Fruit fly (Drosophila melanogaster) whole organism, wandering third instar larva: Measurements from ENCODE around the gene CG15042.

Experiments
- Abd-B ChIP-seq: fragments of >200 bp; optimal IDR thresholded peaks from 2 replicates; lab custom pipeline; 2017; ENCODE audit warnings: missing biosample characterization, missing genetic modification characterization
- CG32264 ChIP-seq: fragments of 200-800 bp; sonication (Bioruptor generic); optimal IDR thresholded peaks from 2 replicates; lab custom pipeline; 2016; ENCODE audit warnings: missing biosample characterization, missing genetic modification characterization
- CG9705 ChIP-seq: fragments of 200-800 bp; sonication (Bioruptor generic); optimal IDR thresholded peaks from 2 replicates; lab custom pipeline; 2018; ENCODE audit warnings: missing biosample characterization, mild to moderate bottlenecking, missing genetic modification characterization
- CrebA ChIP-seq: fragments of 200-800 bp; sonication (Bioruptor generic); optimal IDR thresholded peaks from 2 replicates; lab custom pipeline; 2016; ENCODE audit warnings: missing biosample characterization, mild to moderate bottlenecking, missing genetic modification characterization, borderline replicate concordance
- Dfd ChIP-seq: fragments of >200 bp; optimal IDR thresholded peaks from 2 replicates; lab custom pipeline; 2017; ENCODE audit warnings: missing biosample characterization, missing genetic modification characterization
- Dif ChIP-seq: fragments of 200-275, 200-300 bp; sonication (Bioruptor generic); optimal IDR thresholded peaks from 2 replicates; lab custom pipeline; 2018; ENCODE audit warnings: missing biosample characterization, missing genetic modification characterization; ENCODE audit not compliant: partially characterized antibody
- GATAd ChIP-seq: sonication (Bioruptor generic); optimal IDR thresholded peaks from 2 replicates; lab custom pipeline; 2016; ENCODE audit warnings: missing biosample characterization, missing genetic modification characterization
- HLH106 ChIP-seq: fragments of 200-800 bp; optimal IDR thresholded peaks from 3 replicates; lab custom pipeline; 2019; ENCODE audit warnings: missing biosample characterization, mild to moderate bottlenecking, missing genetic modification characterization, moderate library complexity
- Hnf4 ChIP-seq: fragments of 200-800 bp; sonication (Bioruptor generic); optimal IDR thresholded peaks from 2 replicates; lab custom pipeline; 2016; ENCODE audit warnings: missing biosample characterization, mild to moderate bottlenecking, missing genetic modification characterization
- Hr78 ChIP-seq: fragments of >200 bp; optimal IDR thresholded peaks from 2 replicates; lab custom pipeline; 2017; ENCODE audit warnings: missing biosample characterization, missing genetic modification characterization
- Hr83 ChIP-seq: fragments of 200-300 bp; sonication (Bioruptor generic); optimal IDR thresholded peaks from 2 replicates; lab custom pipeline; 2016; ENCODE audit warnings: missing biosample characterization, mild to moderate bottlenecking, missing genetic modification characterization, moderate library complexity; ENCODE audit not compliant: poor library complexity, severe bottlenecking
- Jra ChIP-seq: sonication (Bioruptor generic); optimal IDR thresholded peaks from 2 replicates; lab custom pipeline; 2016; ENCODE audit warnings: missing biosample characterization, missing genetic modification characterization
- Mio ChIP-seq: sonication (Bioruptor generic); optimal IDR thresholded peaks from 2 replicates; lab custom pipeline; 2016; ENCODE audit warnings: missing biosample characterization, missing genetic modification characterization
- Myc ChIP-seq: fragments of >200 bp; optimal IDR thresholded peaks from 2 replicates; lab custom pipeline; 2017
- N ChIP-seq: fragments of >200 bp; optimal IDR thresholded peaks from 2 replicates; lab custom pipeline; 2018; ENCODE audit warnings: missing biosample characterization, missing external identifiers, missing genetic modification characterization
- OdsH ChIP-seq: fragments of 200-800 bp; sonication (Bioruptor generic); optimal IDR thresholded peaks from 2 replicates; lab custom pipeline; 2016; ENCODE audit warnings: missing biosample characterization, mild to moderate bottlenecking, missing genetic modification characterization
- Rel ChIP-seq, 2 experiments: fragments of 200-800 bp; sonication (Bioruptor generic) in 1 of 2; optimal IDR thresholded peaks; 2 replicates in 1 of 2; 3 replicates in 1 of 2; lab custom pipeline; 2016 to 2019; ENCODE audit warnings: mild to moderate bottlenecking in 2 of 2, missing biosample characterization in 2 of 2, missing genetic modification characterization in 2 of 2, moderate library complexity in 1 of 2
- Sp1 ChIP-seq: fragments of 200-800 bp; sonication (Bioruptor generic); optimal IDR thresholded peaks from 3 replicates; lab custom pipeline; 2019; ENCODE audit warnings: missing biosample characterization, mild to moderate bottlenecking, missing genetic modification characterization, moderate library complexity
- Vsx2 ChIP-seq: fragments of 200-300, 225-300 bp; sonication (Bioruptor generic); optimal IDR thresholded peaks from 2 replicates; lab custom pipeline; 2018; ENCODE audit warnings: missing biosample characterization, missing genetic modification characterization; ENCODE audit not compliant: partially characterized antibody
- br ChIP-seq: fragments of 200-800 bp; sonication (Bioruptor generic); optimal IDR thresholded peaks from 2 replicates; lab custom pipeline; 2016; ENCODE audit warnings: missing biosample characterization, missing genetic modification characterization
- brk ChIP-seq: fragments of 200-800 bp; sonication (Bioruptor generic); optimal IDR thresholded peaks from 2 replicates; lab custom pipeline; 2016; ENCODE audit warnings: missing biosample characterization, mild to moderate bottlenecking, missing genetic modification characterization
- dl ChIP-seq, 2 experiments: fragments of 175-275, 200-275 bp in 1 of 2; fragments of 200-275 bp in 1 of 2; sonication (Bioruptor generic); optimal IDR thresholded peaks; lab custom pipeline; 2018; ENCODE audit warnings: mild to moderate bottlenecking in 2 of 2, missing biosample characterization in 2 of 2, missing genetic modification characterization in 2 of 2, moderate library complexity in 2 of 2; ENCODE audit not compliant: partially characterized antibody in 2 of 2, insufficient read depth in 1 of 2
- dmrt93B ChIP-seq: fragments of 200-800 bp; sonication (Bioruptor generic); optimal IDR thresholded peaks from 2 replicates; lab custom pipeline; 2018; ENCODE audit warnings: missing biosample characterization, mild to moderate bottlenecking, missing genetic modification characterization
- dsf ChIP-seq: sonication (Bioruptor generic); optimal IDR thresholded peaks from 2 replicates; lab custom pipeline; 2016; ENCODE audit warnings: missing biosample characterization, missing genetic modification characterization, borderline replicate concordance
- ey ChIP-seq: fragments of 200-800 bp; sonication (Bioruptor generic); optimal IDR thresholded peaks from 2 replicates; lab custom pipeline; 2016; ENCODE audit warnings: missing biosample characterization, missing genetic modification characterization
- foxo ChIP-seq, 2 experiments: fragments of 200-800 bp; sonication (Bioruptor generic); optimal IDR thresholded peaks; 2 replicates in 1 of 2; 3 replicates in 1 of 2; lab custom pipeline; 2016 to 2017; ENCODE audit warnings: missing biosample characterization in 2 of 2, missing genetic modification characterization in 2 of 2
- fru ChIP-seq: fragments of 200-800 bp; sonication (Bioruptor generic); optimal IDR thresholded peaks from 3 replicates; lab custom pipeline; 2016; ENCODE audit warnings: missing biosample characterization, mild to moderate bottlenecking, missing genetic modification characterization
- h ChIP-seq: fragments of 200-800 bp; sonication (Bioruptor generic); optimal IDR thresholded peaks from 3 replicates; lab custom pipeline; 2016; ENCODE audit warnings: missing biosample characterization, mild to moderate bottlenecking, missing genetic modification characterization
- jim ChIP-seq: fragments of 175-275, 200-325 bp; sonication (Bioruptor generic); optimal IDR thresholded peaks from 2 replicates; lab custom pipeline; 2016; ENCODE audit warnings: missing biosample characterization, mild to moderate bottlenecking, missing genetic modification characterization
- lola ChIP-seq: fragments of >200 bp; optimal IDR thresholded peaks from 2 replicates; lab custom pipeline; 2017; ENCODE audit warnings: missing biosample characterization, missing genetic modification characterization
- pan ChIP-seq: fragments of >200 bp; optimal IDR thresholded peaks from 2 replicates; lab custom pipeline; 2017
- psq ChIP-seq: fragments of 200-800 bp; sonication (Bioruptor generic); optimal IDR thresholded peaks from 3 replicates; lab custom pipeline; 2017; ENCODE audit warnings: missing biosample characterization, mild to moderate bottlenecking, missing genetic modification characterization, moderate library complexity
- rgr ChIP-seq: fragments of 200-800 bp; sonication (Bioruptor generic); optimal IDR thresholded peaks from 3 replicates; lab custom pipeline; 2016; ENCODE audit warnings: missing biosample characterization, mild to moderate bottlenecking, missing genetic modification characterization
- sage ChIP-seq: fragments of 200-800 bp; sonication (Bioruptor generic); optimal IDR thresholded peaks from 2 replicates; lab custom pipeline; 2016; ENCODE audit warnings: missing biosample characterization, mild to moderate bottlenecking, missing genetic modification characterization
- sv ChIP-seq: fragments of 200-800 bp; sonication (Bioruptor generic); optimal IDR thresholded peaks from 3 replicates; lab custom pipeline; 2016; ENCODE audit warnings: missing biosample characterization, missing genetic modification characterization
- tai ChIP-seq: sonication (Bioruptor generic); optimal IDR thresholded peaks from 2 replicates; lab custom pipeline; 2016; ENCODE audit warnings: missing biosample characterization, missing genetic modification characterization
- usp ChIP-seq: fragments of >200 bp; optimal IDR thresholded peaks from 2 replicates; lab custom pipeline; 2017; ENCODE audit warnings: missing biosample characterization, missing genetic modification characterization
- woc ChIP-seq: sonication (Bioruptor generic); optimal IDR thresholded peaks from 2 replicates; lab custom pipeline; 2016; ENCODE audit warnings: missing biosample characterization, mild to moderate bottlenecking, missing genetic modification characterization

CG15042 gene

dm6 chrX:18504948-18505597, 23.0 kb downstream of the CG15042 start, which contains the start of gene Wnt5:
Gene Wnt5, minus strand, starts transcription at chrX:18505405.
- TF ChIP-seq woc (GFP tag; lab: Kevin White, UChicago) (peak; percentile 13), lola (GFP tag; lab: Kevin White, UChicago) (no peak), CG32264 (GFP tag; lab: Kevin White, UChicago) (no peak), dl (GFP tag; optimal IDR thresholded peaks at IDR 0.05; lab: Kevin White, UChicago; ENCODE audit: insufficient read depth in 1 of 2, partially characterized antibody in 2 of 2) (peak in 1 of 2 experiments; percentile 1), h (GFP tag; lab: Kevin White, UChicago) (peak; percentile 8), Sp1 (GFP tag; lab: Kevin White, UChicago) (peak; percentile 5)

- TF ChIP-seq Sp1 (GFP tag; lab: Kevin White, UChicago) (peak; percentile 1), Myc (lab: Kevin White, UChicago) (peak; percentile 28), h (GFP tag; lab: Kevin White, UChicago) (no peak)
- TF ChIP-seq, all 38 proteins: peak for 2
These were observed 28.3 kb downstream of the CG15042 start, which contains the start of the genes Pgant7 and Xrcc2 for dm6 chrX:18499679-18500187. Gene Pgant7, minus strand, starts transcription at chrX:18499986. Gene Xrcc2, plus strand, starts transcription at chrX:18500127.

- TF ChIP-seq Rel (GFP tag; optimal IDR thresholded peaks at IDR 0.05; lab: Kevin White, UChicago) (no peak), Rel (tag; optimal IDR thresholded peaks at IDR 0.05; lab: Kevin White, UChicago) (no peak), brk (GFP tag; lab: Kevin White, UChicago) (no peak), Myc (lab: Kevin White, UChicago) (no peak), dmrt93B (GFP tag; lab: Kevin White, UChicago) (no peak), OdsH (GFP tag; lab: Kevin White, UChicago) (no peak), sv (GFP tag; lab: Kevin White, UChicago) (no peak), rgr (GFP tag; lab: Kevin White, UChicago) (peak; percentile 56), Sp1 (GFP tag; lab: Kevin White, UChicago) (peak; percentile 12), CG32264 (GFP tag; lab: Kevin White, UChicago) (no peak), tai (GFP tag; lab: Kevin White, UChicago) (no peak), br (GFP tag; lab: Kevin White, UChicago) (no peak), dl (GFP tag; optimal IDR thresholded peaks at IDR 0.05; lab: Kevin White, UChicago; ENCODE audit: insufficient read depth in 1 of 2, partially characterized antibody in 2 of 2) (no peak), CG9705 (GFP tag; lab: Kevin White, UChicago) (no peak), pan (lab: Kevin White, UChicago) (no peak), CrebA (GFP tag; lab: Kevin White, UChicago) (no peak), woc (GFP tag; lab: Kevin White, UChicago) (no peak), Hnf4 (GFP tag; lab: Kevin White, UChicago) (no peak), psq (GFP tag; lab: Kevin White, UChicago) (no peak), foxo (GFP tag; optimal IDR thresholded peaks at IDR 0.05; lab: Kevin White, UChicago) (peak in 1 of 2 experiments; percentile 76), Dif (GFP tag; lab: Kevin White, UChicago) (no peak), Abd-B (GFP tag; lab: Kevin White, UChicago) (no peak), HLH106 (tag; lab: Kevin White, UChicago) (peak; percentile 44), lola (GFP tag; lab: Kevin White, UChicago) (no peak), dsf (GFP tag; lab: Kevin White, UChicago) (no peak), Mio (GFP tag; lab: Kevin White, UChicago) (no peak), fru (GFP tag; lab: Kevin White, UChicago) (peak; percentile 69), Hr83 (GFP tag; lab: Kevin White, UChicago) (no peak), Hr78 (GFP tag; lab: Kevin White, UChicago) (no peak), Jra (no peak), N (GFP tag; lab: Kevin White, UChicago) (no peak), ey (GFP tag; lab: Kevin White, UChicago) (peak; percentile 57), h (GFP tag; lab: Kevin White, UChicago) (peak; percentile 76), Vsx2 (GFP tag; lab: Kevin White, UChicago) (no peak), jim (GFP tag; lab: Kevin White, UChicago) (no peak), sage (GFP tag; lab: Kevin White, UChicago) (no peak), GATAd (GFP tag; lab: Kevin White, UChicago) (no peak), Dfd (GFP tag; lab: Kevin White, UChicago) (no peak), usp (GFP tag; lab: Kevin White, UChicago) (no peak)
- TF ChIP-seq, all 38 proteins: peak for 7
These were observed 33.8 kb downstream of the CG15042 start, which contains the start of gene CG15043 for dm6 chrX:18494165-18494740. Gene CG15043, minus strand, starts transcription at chrX:18494168.
